Worm (Caenorhabditis elegans) whole organism, midembryonic: ENCODE measurements around the gene unc-119.

Source experiments
- cog-1 ChIP-seq: sonication (generic microtip); optimal IDR thresholded peaks from 2 replicates; lab custom pipeline; 2016; ENCODE audit warnings: missing genetic modification characterization, missing compliant biosample characterization
- flt-1 ChIP-seq: fragments of 200-800 bp; sonication (Bioruptor generic); IDR thresholded peaks from 2 replicates; pipeline ENCODE4 v1.3.6; 2022; ENCODE audit warnings: missing genetic modification characterization, missing compliant biosample characterization
- med-1 ChIP-seq: sonication (generic microtip); optimal IDR thresholded peaks from 2 replicates; lab custom pipeline; 2017; ENCODE audit warnings: missing genetic modification characterization, mild to moderate bottlenecking, missing compliant biosample characterization, antibody characterized with exemption, missing genetic modification reagents; ENCODE audit not compliant: insufficient read depth
- ref-1 ChIP-seq: fragments of 200-800 bp; sonication (Bioruptor generic); conservative IDR thresholded peaks from 2 replicates; pipeline ENCODE4 v1.3.6; 2022; ENCODE audit warnings: missing genetic modification reagents, missing genetic modification characterization, missing compliant biosample characterization
- ztf-23 ChIP-seq: fragments of 200-800 bp; sonication (Bioruptor generic); IDR thresholded peaks from 2 replicates; pipeline ENCODE4 v1.3.6; 2022; ENCODE audit warnings: missing genetic modification reagents, missing genetic modification characterization, missing compliant biosample characterization

ce11 chrIII:10881462-10881861, 21.0 kb upstream of the unc-119 start, which contains the start of gene athp-1:
- no peak for TF ChIP-seq cog-1 (tag; lab: Kevin White, UChicago)
- no peak for TF ChIP-seq ztf-23 (GFP tag; lab: Robert Waterston, UW)
- no peak for TF ChIP-seq med-1 (GFP tag; lab: Kevin White, UChicago)
- no peak for TF ChIP-seq ref-1 (GFP tag; lab: Robert Waterston, UW)
- no peak for TF ChIP-seq flt-1 (GFP tag; lab: Robert Waterston, UW)
